Fruit fly (Drosophila melanogaster): ENCODE data around the gene CG17734.

Gene CG17734

DNA sequence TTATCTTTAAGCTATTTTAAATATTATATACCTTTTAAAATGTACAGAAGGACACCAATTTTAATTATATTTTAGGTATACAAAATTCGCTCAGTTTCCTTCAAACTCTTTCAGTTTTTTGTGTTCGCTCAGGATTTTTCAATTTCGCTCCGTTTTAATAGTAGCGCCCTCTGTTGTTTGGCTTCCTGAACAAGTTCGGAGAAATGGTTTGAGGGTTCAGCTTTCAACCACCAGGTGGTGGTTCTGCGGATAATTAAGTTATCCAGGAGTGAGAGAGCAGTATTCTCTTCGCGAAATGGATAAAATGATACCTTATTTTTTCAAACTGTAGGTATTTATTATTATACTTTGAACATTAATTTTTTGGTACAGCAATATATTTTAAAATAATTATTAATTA is 25.2 kb upstream of the CG17734 start (continued):
- peak; percentile 24 for TF ChIP-seq nom (GFP tag; optimal IDR thresholded peaks at IDR 0.05)
- peak; percentile 64 for TF ChIP-seq shn (GFP tag; optimal IDR thresholded peaks at IDR 0.05)
- peak; percentile 3 for TF ChIP-seq Camta (GFP tag; optimal IDR thresholded peaks at IDR 0.05)
- TF ChIP-seq Mad (GFP tag; optimal IDR thresholded peaks at IDR 0.05), result peak; percentile 53
- peak; percentile 72 for TF ChIP-seq Sox100B (GFP tag; optimal IDR thresholded peaks at IDR 0.05)
- peak; percentile 86 for TF ChIP-seq CG10431 (GFP tag; optimal IDR thresholded peaks at IDR 0.05)
- peak; percentile 72 for TF ChIP-seq Xbp1 (GFP tag; optimal IDR thresholded peaks at IDR 0.05)
- TF ChIP-seq kni (GFP tag; optimal IDR thresholded peaks at IDR 0.05), result no peak
- peak; percentile 13 for TF ChIP-seq trh (GFP tag; optimal IDR thresholded peaks at IDR 0.05)
- TF ChIP-seq CG18599 (GFP tag; optimal IDR thresholded peaks at IDR 0.05), result peak; percentile 65
- peak; percentile 66 for TF ChIP-seq Atf3 (GFP tag; optimal IDR thresholded peaks at IDR 0.05)
- peak; percentile 45 for TF ChIP-seq repo (GFP tag; optimal IDR thresholded peaks at IDR 0.05)
- peak; percentile 85 for TF ChIP-seq pb (GFP tag; optimal IDR thresholded peaks at IDR 0.05)
- TF ChIP-seq org-1 (GFP tag; optimal IDR thresholded peaks at IDR 0.05), result peak; percentile 27
- TF ChIP-seq CG32532 (GFP tag; IDR thresholded peaks at IDR 0.05), result peak; percentile 77; the same call in 1 of the 2 replicates
- peak; percentile 90 for TF ChIP-seq CG4707 (GFP tag; optimal IDR thresholded peaks at IDR 0.05)
- TF ChIP-seq sr (GFP tag; IDR thresholded peaks at IDR 0.05), result no peak
- TF ChIP-seq CG6791 (GFP tag; IDR thresholded peaks at IDR 0.05; ENCODE audit: partially characterized antibody), result no peak
- no peak for TF ChIP-seq CG3995 (GFP tag; optimal IDR thresholded peaks at IDR 0.05)
- no peak for TF ChIP-seq prd (optimal IDR thresholded peaks at IDR 0.05)
- TF ChIP-seq prd (GFP tag; IDR thresholded peaks at IDR 0.05), result peak; percentile 17; the same call in 1 of the 3 replicates
- TF ChIP-seq sd (tag; optimal IDR thresholded peaks at IDR 0.05), result no peak
- TF ChIP-seq mam (GFP tag; optimal IDR thresholded peaks at IDR 0.05), result peak; percentile 10
- peak; percentile 77 for TF ChIP-seq ara (GFP tag; IDR thresholded peaks at IDR 0.05)
- TF ChIP-seq Kr (GFP tag; optimal IDR thresholded peaks at IDR 0.05), result peak; percentile 74
- TF ChIP-seq CG9609 (GFP tag; optimal IDR thresholded peaks at IDR 0.05), result peak; percentile 37
- TF ChIP-seq btn (GFP tag; optimal IDR thresholded peaks at IDR 0.05), result peak; percentile 56
- TF ChIP-seq lov (optimal IDR thresholded peaks at IDR 0.05), result no peak
- peak; percentile 76; the same call in 2 of the 3 replicates for TF ChIP-seq lov (GFP tag; IDR thresholded peaks at IDR 0.05)
- no peak for TF ChIP-seq Bgb (GFP tag; IDR thresholded peaks at IDR 0.05; ENCODE audit: partially characterized antibody)
- peak; percentile 75 for TF ChIP-seq Vsx1 (GFP tag; optimal IDR thresholded peaks at IDR 0.05)

DNA sequence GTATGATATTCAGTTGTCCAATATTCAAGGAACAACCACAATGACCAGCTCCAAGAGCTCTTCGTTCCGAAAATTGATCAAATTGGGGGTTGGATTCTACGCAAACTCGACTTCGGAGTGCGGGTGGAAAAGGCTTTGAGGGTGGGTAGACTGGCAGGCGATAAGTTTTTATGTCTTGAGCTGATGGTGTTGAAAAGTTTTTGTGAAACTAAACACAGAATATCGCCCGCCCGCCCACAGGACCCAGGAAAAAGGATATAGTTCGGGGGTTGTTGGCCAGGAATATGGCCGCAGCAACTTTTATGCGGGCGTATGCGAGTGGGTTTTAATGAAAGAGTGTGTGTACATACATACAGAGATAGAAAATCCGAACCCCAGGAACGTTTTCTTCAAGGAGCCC is 19.8 kb upstream of the CG17734 start:
- TF ChIP-seq MESR4 (GFP tag; optimal IDR thresholded peaks at IDR 0.05) (no peak), D19A (tag; optimal IDR thresholded peaks at IDR 0.05) (no peak), otp (GFP tag; IDR thresholded peaks at IDR 0.05) (no peak), croc (GFP tag; conservative IDR thresholded peaks at IDR 0.05) (no peak), NC2β (GFP tag; optimal IDR thresholded peaks at IDR 0.05) (no peak), Nf-YB (GFP tag; optimal IDR thresholded peaks at IDR 0.05) (peak; percentile 65), Nf-YC (tag; optimal IDR thresholded peaks at IDR 0.05) (peak; percentile 66), CG7786 (GFP tag; optimal IDR thresholded peaks at IDR 0.05) (no peak), fu2 (GFP tag; optimal IDR thresholded peaks at IDR 0.05) (no peak), CG12769 (tag; optimal IDR thresholded peaks at IDR 0.05) (no peak), br (optimal IDR thresholded peaks at IDR 0.05) (no peak), vvl (GFP tag; IDR thresholded peaks at IDR 0.05) (no peak), CG34376 (GFP tag; optimal IDR thresholded peaks at IDR 0.05) (no peak), bsh (GFP tag; optimal IDR thresholded peaks at IDR 0.05) (no peak), Oli (tag; optimal IDR thresholded peaks at IDR 0.05) (no peak), seq (GFP tag; IDR thresholded peaks at IDR 0.05) (peak; percentile 71; the same call in 1 of the 2 replicates), CG15601 (tag; optimal IDR thresholded peaks at IDR 0.05) (no peak), gro (GFP tag; optimal IDR thresholded peaks at IDR 0.05) (no peak), slbo (GFP tag; IDR thresholded peaks at IDR 0.05) (no peak), CG11456 (GFP tag; IDR thresholded peaks at IDR 0.05) (no peak), Hr3 (GFP tag; optimal IDR thresholded peaks at IDR 0.05) (no peak), nom (GFP tag; optimal IDR thresholded peaks at IDR 0.05) (no peak), Nf-YA (GFP tag; IDR thresholded peaks at IDR 0.05) (no peak), CG6854 (GFP tag; optimal IDR thresholded peaks at IDR 0.05) (no peak)
